Worm (Caenorhabditis elegans) whole organism, mixed stage, embryonic: ENCODE results near the gene sra-33.

ENCODE experiments used
- M03D4.4 ChIP-seq: sonication (generic microtip); optimal IDR thresholded peaks from 2 replicates; lab custom pipeline; 2017; ENCODE audit warnings: mild to moderate bottlenecking, missing genetic modification characterization, missing compliant biosample characterization
- bed-3 ChIP-seq: fragments of 200-800 bp; sonication (Bioruptor generic); optimal IDR thresholded peaks from 3 replicates; lab custom pipeline; 2018; ENCODE audit warnings: mild to moderate bottlenecking, missing genetic modification characterization, moderate library complexity, missing compliant biosample characterization
- blmp-1 ChIP-seq: fragments of 150-350 bp; optimal IDR thresholded peaks from 2 replicates; lab custom pipeline; 2014; ENCODE audit warnings: missing biosample characterization, missing genetic modification characterization
- ceh-39 ChIP-seq: fragments of 150-350 bp; optimal IDR thresholded peaks from 2 replicates; lab custom pipeline; 2014; ENCODE audit warnings: missing biosample characterization, missing genetic modification characterization
- ceh-43 ChIP-seq: fragments of 200-800 bp; sonication (Bioruptor generic); optimal IDR thresholded peaks from 2 replicates; lab custom pipeline; 2018; ENCODE audit warnings: mild to moderate bottlenecking, missing genetic modification characterization, moderate library complexity, missing compliant biosample characterization
- ceh-83 ChIP-seq: fragments of 200-800 bp; sonication (Bioruptor generic); optimal IDR thresholded peaks from 2 replicates; lab custom pipeline; 2018; ENCODE audit warnings: mild to moderate bottlenecking, missing genetic modification characterization, missing compliant biosample characterization
- ces-1 ChIP-seq: fragments of 150-350 bp; optimal IDR thresholded peaks from 2 replicates; lab custom pipeline; 2014; ENCODE audit warnings: missing biosample characterization, missing genetic modification reagents, missing genetic modification characterization
- cnd-1 ChIP-seq: fragments of 200-800 bp; sonication (Bioruptor generic); optimal IDR thresholded peaks from 2 replicates; lab custom pipeline; 2018; ENCODE audit warnings: mild to moderate bottlenecking, missing genetic modification characterization, missing compliant biosample characterization
- drap-1 ChIP-seq: fragments of 200-800 bp; sonication (Bioruptor generic); optimal IDR thresholded peaks from 3 replicates; lab custom pipeline; 2018; ENCODE audit warnings: mild to moderate bottlenecking, missing genetic modification characterization, missing compliant biosample characterization
- elt-1 ChIP-seq: sonication (generic microtip); optimal IDR thresholded peaks from 2 replicates; lab custom pipeline; 2017; ENCODE audit warnings: missing genetic modification characterization, mild to moderate bottlenecking, missing compliant biosample characterization, antibody characterized with exemption, moderate library complexity, borderline replicate concordance; ENCODE audit not compliant: insufficient read depth
- elt-3 ChIP-seq: fragments of 150-350 bp; optimal IDR thresholded peaks from 2 replicates; lab custom pipeline; 2014; ENCODE audit warnings: missing biosample characterization, missing genetic modification characterization
- flh-1 ChIP-seq: fragments of 200-800 bp; sonication (Bioruptor generic); optimal IDR thresholded peaks from 2 replicates; lab custom pipeline; 2018; ENCODE audit warnings: mild to moderate bottlenecking, missing genetic modification characterization, moderate library complexity, missing compliant biosample characterization
- ham-2 ChIP-seq: fragments of 200-800 bp; sonication (Bioruptor generic); optimal IDR thresholded peaks from 2 replicates; lab custom pipeline; 2018; ENCODE audit warnings: mild to moderate bottlenecking, missing genetic modification characterization, missing compliant biosample characterization
- hlh-1 ChIP-seq: fragments of 150-350 bp; optimal IDR thresholded peaks from 2 replicates; lab custom pipeline; 2014; ENCODE audit warnings: missing biosample characterization, missing genetic modification reagents, missing genetic modification characterization
- lin-13 ChIP-seq: fragments of 150-350 bp; optimal IDR thresholded peaks from 2 replicates; lab custom pipeline; 2014; ENCODE audit warnings: missing biosample characterization, missing genetic modification characterization
- lin-32 ChIP-seq: fragments of 200-800 bp; sonication (Bioruptor generic); optimal IDR thresholded peaks from 2 replicates; lab custom pipeline; 2018; ENCODE audit warnings: mild to moderate bottlenecking, missing genetic modification characterization, missing compliant biosample characterization
- lsy-2 ChIP-seq: fragments of 150-350 bp; optimal IDR thresholded peaks from 2 replicates; lab custom pipeline; 2014; ENCODE audit warnings: missing biosample characterization, missing genetic modification characterization
- mab-5 ChIP-seq: fragments of 150-350 bp; optimal IDR thresholded peaks from 2 replicates; lab custom pipeline; 2014; ENCODE audit warnings: missing biosample characterization, missing genetic modification characterization
- mep-1 ChIP-seq: fragments of 150-350 bp; optimal IDR thresholded peaks from 2 replicates; lab custom pipeline; 2017; ENCODE audit warnings: missing biosample characterization, missing genetic modification reagents, missing genetic modification characterization, inconsistent platforms
- mls-2 ChIP-seq: sonication (generic microtip); optimal IDR thresholded peaks from 2 replicates; lab custom pipeline; 2016; ENCODE audit warnings: mild to moderate bottlenecking, missing genetic modification characterization, moderate library complexity, missing compliant biosample characterization
- nhr-12 ChIP-seq: fragments of 150-350 bp; optimal IDR thresholded peaks from 2 replicates; lab custom pipeline; 2014; ENCODE audit warnings: missing biosample characterization, missing genetic modification characterization
- nhr-2 ChIP-seq: fragments of 150-350 bp; optimal IDR thresholded peaks from 2 replicates; lab custom pipeline; 2014; ENCODE audit warnings: missing biosample characterization, missing genetic modification characterization
- nhr-28 ChIP-seq: fragments of 150-350 bp; optimal IDR thresholded peaks from 2 replicates; lab custom pipeline; 2014; ENCODE audit warnings: missing biosample characterization, missing genetic modification characterization
- nhr-76 ChIP-seq: sonication (generic microtip); optimal IDR thresholded peaks from 2 replicates; lab custom pipeline; 2017; ENCODE audit warnings: missing biosample characterization, missing genetic modification characterization
- pha-4 ChIP-seq: fragments of 150-350 bp; optimal IDR thresholded peaks from 2 replicates; lab custom pipeline; 2018; ENCODE audit warnings: missing biosample characterization, missing genetic modification reagents, missing genetic modification characterization
- sem-2 ChIP-seq: fragments of 200-800 bp; sonication (Bioruptor generic); optimal IDR thresholded peaks from 2 replicates; lab custom pipeline; 2018; ENCODE audit warnings: mild to moderate bottlenecking, missing genetic modification characterization, missing compliant biosample characterization
- sptf-1 ChIP-seq: sonication (generic microtip); optimal IDR thresholded peaks from 2 replicates; lab custom pipeline; 2017; ENCODE audit warnings: mild to moderate bottlenecking, missing genetic modification characterization, moderate library complexity, missing compliant biosample characterization
- unc-120 ChIP-seq: sonication (generic microtip); optimal IDR thresholded peaks from 2 replicates; lab custom pipeline; 2017; ENCODE audit warnings: missing genetic modification characterization, missing compliant biosample characterization; ENCODE audit not compliant: poor library complexity, severe bottlenecking
- unc-39 ChIP-seq: fragments of 150-350 bp; optimal IDR thresholded peaks from 2 replicates; lab custom pipeline; 2014; ENCODE audit warnings: missing biosample characterization, missing genetic modification characterization
- unc-62 ChIP-seq: fragments of 150-350 bp; optimal IDR thresholded peaks from 2 replicates; lab custom pipeline; 2014; ENCODE audit warnings: missing biosample characterization, missing genetic modification reagents, missing genetic modification characterization
- zip-8 ChIP-seq: fragments of 150-350 bp; optimal IDR thresholded peaks from 2 replicates; lab custom pipeline; 2014; ENCODE audit warnings: missing biosample characterization, missing genetic modification characterization
- ztf-11 ChIP-seq: fragments of 150-350 bp; optimal IDR thresholded peaks from 2 replicates; lab custom pipeline; 2014; ENCODE audit warnings: missing biosample characterization, missing genetic modification characterization

The sra-33 gene

ce11 chrII:4519976-4520594 is 17.0 kb downstream of the sra-33 start:
- TF ChIP-seq unc-120 (peak; percentile 89), M03D4.4 (tag; lab: Kevin White, UChicago) (no peak), elt-3 (no peak), ceh-83 (GFP tag; lab: Kevin White, UChicago) (no peak), unc-62 (GFP tag; lab: Kevin White, UChicago) (peak; percentile 62), hlh-1 (peak; percentile 100), drap-1 (no peak), nhr-12 (tag; lab: Kevin White, UChicago) (no peak), unc-39 (tag; lab: Kevin White, UChicago) (no peak), mep-1 (tag; lab: Kevin White, UChicago) (no peak), ceh-39 (tag; lab: Kevin White, UChicago) (no peak)

DNA sequence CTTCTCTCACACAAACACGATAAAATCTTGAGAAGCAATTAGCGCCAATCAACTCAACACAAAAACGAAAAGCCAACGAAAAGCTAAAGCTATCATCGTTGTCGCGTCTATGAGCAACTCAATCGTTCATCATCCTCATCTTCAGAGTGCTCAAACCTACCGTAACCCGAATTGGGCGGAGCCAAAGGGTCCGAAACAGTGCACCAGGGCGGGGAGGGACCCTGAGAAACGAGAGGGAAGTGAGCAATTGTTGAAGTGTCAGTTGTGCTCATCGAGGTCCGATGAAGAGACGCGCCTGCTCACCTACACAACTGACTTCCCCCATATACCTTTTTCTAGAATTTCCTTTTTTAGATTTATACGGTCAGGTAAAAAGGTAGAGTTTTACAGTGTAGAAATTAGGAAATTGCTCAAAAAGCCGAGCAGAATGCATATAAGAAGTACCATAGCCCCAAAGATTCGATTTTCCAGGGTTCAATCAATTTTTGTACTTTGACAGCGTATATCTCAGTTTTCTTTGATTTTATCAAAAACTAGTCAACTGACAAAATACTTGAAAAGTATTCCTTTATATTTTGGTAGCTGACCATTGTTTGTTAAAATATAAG is 18.6 kb downstream of the sra-33 start, which contains the start of gene hlh-1:
Gene hlh-1, plus strand, starts transcription at position 275 of the 608 bp plus-strand sequence.
- TF ChIP-seq hlh-1: peak; percentile 100
- TF ChIP-seq lsy-2 (tag; lab: Kevin White, UChicago): peak; percentile 89
- TF ChIP-seq nhr-28 (tag; lab: Kevin White, UChicago): no peak
- TF ChIP-seq unc-62 (GFP tag; lab: Kevin White, UChicago): peak; percentile 83
- no peak for TF ChIP-seq flh-1 (GFP tag; lab: Kevin White, UChicago)
- no peak for TF ChIP-seq nhr-12 (tag; lab: Kevin White, UChicago)
- TF ChIP-seq unc-120: peak; percentile 100
- TF ChIP-seq sptf-1 (tag; lab: Kevin White, UChicago): peak; percentile 12

DNA sequence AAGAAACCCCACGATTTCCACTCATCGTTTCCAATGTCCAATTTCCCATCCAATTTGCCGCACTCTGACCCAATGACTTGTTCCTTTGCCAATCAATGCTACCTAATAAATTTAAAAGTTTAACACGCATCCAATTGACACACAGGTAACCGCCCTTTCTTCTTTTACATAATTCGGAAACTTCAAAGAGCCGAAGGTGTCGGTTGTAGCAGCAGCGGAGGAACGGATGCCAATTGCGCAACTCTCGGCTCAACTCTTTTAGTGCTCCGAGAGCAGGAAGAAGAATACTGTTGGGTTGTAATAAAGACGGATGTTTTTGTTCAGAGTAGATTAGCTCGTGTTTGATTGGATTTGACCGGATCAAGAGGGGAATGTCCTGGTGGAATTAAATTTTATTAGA is 19.8 kb downstream of the sra-33 start:
- no peak for TF ChIP-seq zip-8 (tag; lab: Kevin White, UChicago)
- TF ChIP-seq lsy-2 (tag; lab: Kevin White, UChicago): peak; percentile 14
- peak; percentile 95 for TF ChIP-seq hlh-1

DNA sequence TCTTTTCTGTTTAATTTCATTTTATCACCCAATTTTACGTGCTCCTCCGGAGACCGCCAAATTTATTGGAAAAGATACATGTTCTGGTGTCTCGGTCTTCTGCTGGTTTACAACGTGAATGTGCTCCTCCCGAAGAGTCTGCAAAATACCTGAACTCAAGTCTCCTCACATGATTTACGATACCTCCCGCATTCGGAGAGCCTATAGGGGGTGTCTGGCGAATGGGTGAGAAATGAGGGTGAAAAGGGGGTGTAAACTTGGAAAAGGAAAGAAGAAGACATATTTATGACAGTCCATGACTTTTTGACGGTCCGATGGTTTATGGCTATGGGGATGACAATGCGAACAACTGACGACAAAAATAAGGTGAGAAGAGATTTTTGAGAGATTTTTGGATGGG is 20.8 kb downstream of the sra-33 start:
- TF ChIP-seq ceh-43 (no peak), cnd-1 (no peak), elt-1 (tag; lab: Kevin White, UChicago) (no peak), blmp-1 (no peak), lin-13 (no peak), nhr-76 (tag; lab: Kevin White, UChicago) (no peak), bed-3 (no peak), nhr-12 (tag; lab: Kevin White, UChicago) (no peak), M03D4.4 (tag; lab: Kevin White, UChicago) (peak; percentile 5), unc-120 (peak; percentile 90), mls-2 (tag; lab: Kevin White, UChicago) (no peak), hlh-1 (peak; percentile 99), mep-1 (tag; lab: Kevin White, UChicago) (no peak), sptf-1 (tag; lab: Kevin White, UChicago) (no peak), unc-62 (GFP tag; lab: Kevin White, UChicago) (peak; percentile 79), nhr-28 (tag; lab: Kevin White, UChicago) (no peak), lin-32 (no peak), mab-5 (tag; lab: Kevin White, UChicago) (no peak), nhr-2 (tag; lab: Kevin White, UChicago) (peak; percentile 12), pha-4 (no peak), ztf-11 (no peak), sem-2 (no peak)

ce11 chrII:4511911-4512310 is 25.1 kb downstream of the sra-33 start, which contains the start of gene cyp-23A1:
TSS of gene cyp-23A1 (plus strand) at chrII:4512211.
- TF ChIP-seq unc-39 (tag; lab: Kevin White, UChicago): no peak
- TF ChIP-seq nhr-28 (tag; lab: Kevin White, UChicago): no peak
- TF ChIP-seq mep-1 (tag; lab: Kevin White, UChicago): no peak
- no peak for TF ChIP-seq ces-1
- no peak for TF ChIP-seq hlh-1
- TF ChIP-seq ham-2 (GFP tag; lab: Kevin White, UChicago): no peak
- TF ChIP-seq ztf-11: no peak
- no peak for TF ChIP-seq mab-5 (tag; lab: Kevin White, UChicago)
- no peak for TF ChIP-seq unc-120
- TF ChIP-seq ceh-83 (GFP tag; lab: Kevin White, UChicago): no peak
- no peak for TF ChIP-seq nhr-76 (tag; lab: Kevin White, UChicago)
- TF ChIP-seq nhr-12 (tag; lab: Kevin White, UChicago): no peak
